Worm (Caenorhabditis elegans) whole organism, L2 larva: ENCODE measurements around the gene sek-1.

Experiments used
- C34F6.9 ChIP-seq: fragments of 150-350 bp; optimal IDR thresholded peaks from 2 replicates; lab custom pipeline; 2014; ENCODE audit warnings: missing biosample characterization, missing genetic modification characterization
- F13H6.1 ChIP-seq: sonication (generic microtip); optimal IDR thresholded peaks from 2 replicates; lab custom pipeline; 2016; ENCODE audit warnings: missing genetic modification characterization, missing compliant biosample characterization
- R02D3.7 ChIP-seq: fragments of 150-350 bp; optimal IDR thresholded peaks from 2 replicates; lab custom pipeline; 2014; ENCODE audit warnings: missing biosample characterization, missing genetic modification characterization
- Y55F3AM.14 ChIP-seq: fragments of 200-800 bp; sonication (Bioruptor generic); optimal IDR thresholded peaks from 2 replicates; lab custom pipeline; 2018; ENCODE audit warnings: mild to moderate bottlenecking, missing genetic modification characterization, missing compliant biosample characterization
- ZK546.5 ChIP-seq: sonication (generic microtip); optimal IDR thresholded peaks from 2 replicates; lab custom pipeline; 2017; ENCODE audit warnings: missing biosample characterization, missing genetic modification characterization
- alr-1 ChIP-seq: fragments of 150-350 bp; optimal IDR thresholded peaks from 2 replicates; lab custom pipeline; 2014; ENCODE audit warnings: missing biosample characterization, missing genetic modification characterization
- aly-2 ChIP-seq: fragments of 150-350 bp; optimal IDR thresholded peaks from 2 replicates; lab custom pipeline; 2014; ENCODE audit warnings: missing biosample characterization, missing genetic modification characterization
- ama-1 ChIP-seq: fragments of 150-350 bp; optimal IDR thresholded peaks from 2 replicates; lab custom pipeline; 2018; ENCODE audit warnings: inconsistent platforms
- blmp-1 ChIP-seq: sonication (generic microtip); optimal IDR thresholded peaks from 2 replicates; lab custom pipeline; 2017; ENCODE audit warnings: missing genetic modification characterization, mild to moderate bottlenecking, missing compliant biosample characterization, antibody characterized with exemption, moderate library complexity; ENCODE audit not compliant: insufficient read depth
- ceh-16 ChIP-seq: fragments of 150-350 bp; optimal IDR thresholded peaks from 2 replicates; lab custom pipeline; 2014; ENCODE audit warnings: missing biosample characterization, missing genetic modification characterization
- ceh-82 ChIP-seq: fragments of 150-350 bp; optimal IDR thresholded peaks from 2 replicates; lab custom pipeline; 2014; ENCODE audit warnings: missing biosample characterization, missing genetic modification characterization
- crh-2 ChIP-seq: sonication (generic microtip); optimal IDR thresholded peaks from 2 replicates; lab custom pipeline; 2017; ENCODE audit warnings: missing biosample characterization, missing genetic modification characterization
- dmd-4 ChIP-seq: sonication (generic microtip); optimal IDR thresholded peaks from 2 replicates; lab custom pipeline; 2017; ENCODE audit warnings: missing biosample characterization, missing genetic modification characterization
- egl-27 ChIP-seq: sonication (generic microtip); optimal IDR thresholded peaks from 3 replicates; lab custom pipeline; 2017; ENCODE audit warnings: missing biosample characterization, missing genetic modification reagents, missing genetic modification characterization
- elt-1 ChIP-seq: fragments of 150-350 bp; optimal IDR thresholded peaks from 2 replicates; lab custom pipeline; 2014; ENCODE audit warnings: missing biosample characterization, missing genetic modification characterization
- elt-3 ChIP-seq: sonication (generic microtip); optimal IDR thresholded peaks from 2 replicates; lab custom pipeline; 2017; ENCODE audit warnings: missing biosample characterization, missing genetic modification characterization
- gmeb-1 ChIP-seq: fragments of 150-350 bp; optimal IDR thresholded peaks from 2 replicates; lab custom pipeline; 2014; ENCODE audit warnings: missing biosample characterization, missing genetic modification characterization
- lin-11 ChIP-seq: fragments of 150-350 bp; sonication (generic microtip); optimal IDR thresholded peaks from 2 replicates; lab custom pipeline; 2014; ENCODE audit warnings: missing biosample characterization, missing genetic modification characterization, inconsistent platforms, mixed read lengths
- lin-13 ChIP-seq: fragments of 150-350 bp; optimal IDR thresholded peaks from 2 replicates; lab custom pipeline; 2014; ENCODE audit warnings: missing biosample characterization, missing genetic modification reagents, missing genetic modification characterization
- lin-39 ChIP-seq: fragments of 150-350 bp; optimal IDR thresholded peaks from 2 replicates; lab custom pipeline; 2014; ENCODE audit warnings: missing biosample characterization, missing genetic modification reagents, missing genetic modification characterization
- lsy-2 ChIP-seq, 2 experiments: fragments of 150-350 bp in 1 of 2; sonication (generic microtip) in 1 of 2; optimal IDR thresholded peaks; 2 replicates each; lab custom pipeline; 2014 to 2017; ENCODE audit warnings: missing biosample characterization in 2 of 2, missing genetic modification characterization in 2 of 2
- mab-5 ChIP-seq: fragments of 150-350 bp; optimal IDR thresholded peaks from 2 replicates; lab custom pipeline; 2014; ENCODE audit warnings: missing biosample characterization, missing genetic modification characterization
- mbf-1 ChIP-seq: sonication (generic microtip); optimal IDR thresholded peaks from 2 replicates; lab custom pipeline; 2017; ENCODE audit warnings: missing biosample characterization, missing genetic modification characterization
- mdl-1 ChIP-seq, 2 experiments: fragments of 150-350 bp in 1 of 2; sonication (generic microtip) in 1 of 2; optimal IDR thresholded peaks; 2 replicates each; lab custom pipeline; 2017; ENCODE audit warnings: missing biosample characterization in 2 of 2, missing genetic modification characterization in 2 of 2
- nhr-10 ChIP-seq: sonication (generic microtip); optimal IDR thresholded peaks from 2 replicates; lab custom pipeline; 2017; ENCODE audit warnings: missing biosample characterization, missing genetic modification characterization
- nhr-11 ChIP-seq: fragments of 150-350 bp; optimal IDR thresholded peaks from 2 replicates; lab custom pipeline; 2014; ENCODE audit warnings: missing biosample characterization, missing genetic modification characterization
- nhr-12 ChIP-seq: fragments of 150-350 bp; optimal IDR thresholded peaks from 2 replicates; lab custom pipeline; 2014; ENCODE audit warnings: missing biosample characterization, missing genetic modification characterization
- nhr-129 ChIP-seq: fragments of 150-350 bp; optimal IDR thresholded peaks from 2 replicates; lab custom pipeline; 2014; ENCODE audit warnings: missing biosample characterization, missing genetic modification characterization
- nhr-21 ChIP-seq: fragments of 150-350 bp; optimal IDR thresholded peaks from 2 replicates; lab custom pipeline; 2014; ENCODE audit warnings: missing biosample characterization, missing genetic modification characterization
- nhr-23 ChIP-seq: fragments of 150-350 bp; optimal IDR thresholded peaks from 2 replicates; lab custom pipeline; 2014; ENCODE audit warnings: missing biosample characterization, missing genetic modification reagents, missing genetic modification characterization
- nhr-237 ChIP-seq: fragments of 150-350 bp; optimal IDR thresholded peaks from 2 replicates; lab custom pipeline; 2014; ENCODE audit warnings: missing biosample characterization, missing genetic modification characterization
- nhr-25 ChIP-seq: fragments of 150-350 bp; sonication (generic microtip); optimal IDR thresholded peaks from 3 replicates; lab custom pipeline; 2014; ENCODE audit warnings: missing biosample characterization, missing genetic modification characterization
- nhr-6 ChIP-seq: fragments of 150-350 bp; optimal IDR thresholded peaks from 2 replicates; lab custom pipeline; 2014; ENCODE audit warnings: missing biosample characterization, missing genetic modification characterization
- nhr-77 ChIP-seq: fragments of 150-350 bp; optimal IDR thresholded peaks from 2 replicates; lab custom pipeline; 2014; ENCODE audit warnings: missing biosample characterization, missing genetic modification characterization
- peb-1 ChIP-seq: fragments of 150-350 bp; optimal IDR thresholded peaks from 2 replicates; lab custom pipeline; 2014; ENCODE audit warnings: missing biosample characterization, missing genetic modification characterization
- skn-1 ChIP-seq: sonication (generic microtip); optimal IDR thresholded peaks from 2 replicates; lab custom pipeline; 2017; ENCODE audit warnings: missing biosample characterization, missing genetic modification characterization
- sma-3 ChIP-seq: sonication (generic microtip); optimal IDR thresholded peaks from 2 replicates; lab custom pipeline; 2016; ENCODE audit warnings: missing genetic modification reagents, missing genetic modification characterization, missing compliant biosample characterization
- sma-9 ChIP-seq, 2 experiments: fragments of 150-350 bp in 1 of 2; sonication (generic microtip) in 1 of 2; optimal IDR thresholded peaks; 2 replicates each; lab custom pipeline; 2014 to 2016; ENCODE audit warnings: missing genetic modification characterization in 2 of 2, mild to moderate bottlenecking in 1 of 2, missing biosample characterization in 1 of 2, missing compliant biosample characterization in 1 of 2, missing genetic modification reagents in 1 of 2, moderate library complexity in 1 of 2
- snpc-4 ChIP-seq: fragments of 150-350 bp; optimal IDR thresholded peaks from 2 replicates; lab custom pipeline; 2014; ENCODE audit warnings: missing biosample characterization, missing genetic modification characterization
- unc-55 ChIP-seq: fragments of 150-350 bp; sonication (generic microtip); optimal IDR thresholded peaks from 3 replicates; lab custom pipeline; 2014; ENCODE audit warnings: missing biosample characterization, missing genetic modification reagents, missing genetic modification characterization
- unc-62 ChIP-seq: fragments of 150-350 bp; optimal IDR thresholded peaks from 2 replicates; lab custom pipeline; 2014; ENCODE audit warnings: missing biosample characterization, missing genetic modification reagents, missing genetic modification characterization
- zag-1 ChIP-seq: fragments of 150-350 bp; optimal IDR thresholded peaks from 2 replicates; lab custom pipeline; 2014; ENCODE audit warnings: missing biosample characterization, missing genetic modification characterization
- ztf-1 ChIP-seq: fragments of 200-800 bp; sonication (Bioruptor generic); conservative IDR thresholded peaks from 2 replicates; pipeline ENCODE4 v1.3.6; 2022; ENCODE audit warnings: missing genetic modification characterization, missing compliant biosample characterization
- ztf-11 ChIP-seq: sonication (generic microtip); optimal IDR thresholded peaks from 2 replicates; lab custom pipeline; 2017; ENCODE audit warnings: missing biosample characterization, missing genetic modification characterization
- ztf-4 ChIP-seq: fragments of 150-350 bp; optimal IDR thresholded peaks from 2 replicates; lab custom pipeline; 2014; ENCODE audit warnings: missing biosample characterization, missing genetic modification characterization

sek-1 gene

DNA sequence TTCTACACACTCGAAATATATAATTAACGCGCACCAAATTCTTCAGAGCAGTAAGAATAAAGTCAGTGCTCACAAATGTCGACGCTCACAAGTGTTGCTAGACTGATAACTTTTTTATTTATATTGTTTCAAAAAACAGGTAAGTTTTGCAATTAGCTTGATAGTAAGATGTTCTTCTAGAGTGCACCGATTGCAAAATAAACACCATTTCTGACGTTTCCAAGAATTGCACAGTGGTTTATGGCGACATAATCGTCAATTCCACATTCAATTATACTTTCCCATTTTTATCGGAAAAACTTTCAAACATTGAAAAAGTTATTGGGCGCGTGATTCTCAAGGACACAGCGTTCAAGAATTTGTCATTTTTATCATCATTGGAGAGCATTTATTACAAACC, 16.2 kb upstream of the sek-1 start:
- no peak for TF ChIP-seq ceh-82 (tag; lab: Kevin White, UChicago)
- TF ChIP-seq nhr-77 = no peak
- TF ChIP-seq alr-1 (tag; lab: Kevin White, UChicago) = no peak
- TF ChIP-seq mbf-1 (tag; lab: Kevin White, UChicago) = no peak
- no peak for TF ChIP-seq zag-1
- TF ChIP-seq crh-2 (tag; lab: Kevin White, UChicago) = no peak
- TF ChIP-seq elt-1 (tag; lab: Kevin White, UChicago) = no peak
- TF ChIP-seq nhr-12 = no peak
- TF ChIP-seq Y55F3AM.14 (GFP tag; lab: Kevin White, UChicago) = no peak
- no peak for TF ChIP-seq nhr-129 (tag; lab: Kevin White, UChicago)
- TF ChIP-seq mab-5 (tag; lab: Kevin White, UChicago) = no peak
- TF ChIP-seq ZK546.5 (tag; lab: Kevin White, UChicago) = no peak
- no peak for TF ChIP-seq nhr-23 (tag; lab: Kevin White, UChicago)

DNA sequence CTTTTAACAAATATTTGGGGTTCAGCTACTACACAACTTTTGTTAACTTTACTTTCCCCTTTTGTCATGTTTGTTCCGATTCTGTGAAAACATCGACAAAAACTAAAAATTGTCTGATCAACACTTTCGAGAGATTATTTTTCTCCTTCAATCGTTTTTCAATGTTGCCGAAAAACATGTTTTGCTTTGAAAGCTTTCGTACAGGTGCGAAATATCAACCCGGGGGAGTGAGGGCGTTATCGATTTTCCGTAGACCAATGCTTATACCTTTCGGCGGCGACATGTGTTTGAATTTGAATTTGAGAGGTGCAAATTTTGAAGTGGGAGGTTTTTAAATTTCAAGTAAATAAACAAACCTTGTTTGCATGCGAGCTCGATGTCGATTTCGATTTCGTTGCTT, 8.1 kb upstream of the sek-1 start:
- TF ChIP-seq blmp-1 (tag; lab: Kevin White, UChicago) (no peak), ama-1 (no peak), dmd-4 (tag; lab: Kevin White, UChicago) (no peak), nhr-21 (tag; lab: Kevin White, UChicago) (no peak), nhr-25 (tag; lab: Kevin White, UChicago) (no peak), mab-5 (tag; lab: Kevin White, UChicago) (no peak), sma-3 (GFP tag; lab: Kevin White, UChicago) (no peak), crh-2 (tag; lab: Kevin White, UChicago) (no peak), ZK546.5 (tag; lab: Kevin White, UChicago) (no peak), elt-1 (tag; lab: Kevin White, UChicago) (no peak), egl-27 (no peak), nhr-12 (no peak), R02D3.7 (tag; lab: Kevin White, UChicago) (no peak)

ce11 chrX:7809352-7810196, 7.0 kb upstream of the sek-1 start:
- TF ChIP-seq ceh-16 (tag; lab: Kevin White, UChicago) = peak; percentile 32
- TF ChIP-seq nhr-77 = no peak
- TF ChIP-seq nhr-10 (tag; lab: Kevin White, UChicago) = no peak
- TF ChIP-seq lsy-2 (tag; optimal IDR thresholded peaks at IDR 0.05; lab: Kevin White, UChicago) = peak; percentile 15 to 66
- TF ChIP-seq aly-2 = no peak
- no peak for TF ChIP-seq lin-11 (tag; lab: Kevin White, UChicago)
- peak; percentile 76 for TF ChIP-seq crh-2 (tag; lab: Kevin White, UChicago)
- TF ChIP-seq gmeb-1 (tag; lab: Kevin White, UChicago) = no peak
- no peak for TF ChIP-seq lin-39 (tag; lab: Kevin White, UChicago)
- TF ChIP-seq zag-1 = peak; percentile 35
- no peak for TF ChIP-seq nhr-11 (tag; lab: Kevin White, UChicago)
- peak; percentile 79 for TF ChIP-seq C34F6.9 (tag; lab: Kevin White, UChicago)
- TF ChIP-seq ztf-1 (GFP tag; lab: Robert Waterston, UW) = no peak
- no peak for TF ChIP-seq skn-1 (tag; lab: Kevin White, UChicago)
- TF ChIP-seq dmd-4 (tag; lab: Kevin White, UChicago) = no peak
- peak; percentile 70 for TF ChIP-seq nhr-6 (tag; lab: Kevin White, UChicago)
- TF ChIP-seq nhr-129 (tag; lab: Kevin White, UChicago) = peak; percentile 92
- peak; percentile 22 for TF ChIP-seq unc-55 (GFP tag; lab: Kevin White, UChicago)
- no peak for TF ChIP-seq elt-1 (tag; lab: Kevin White, UChicago)
- TF ChIP-seq F13H6.1 (tag; lab: Kevin White, UChicago) = peak; percentile 75
- no peak for TF ChIP-seq Y55F3AM.14 (GFP tag; lab: Kevin White, UChicago)
- no peak for TF ChIP-seq alr-1 (tag; lab: Kevin White, UChicago)
- peak in 1 of 2 experiments; percentile 23 for TF ChIP-seq mdl-1 (tag; optimal IDR thresholded peaks at IDR 0.05; lab: Kevin White, UChicago)
- TF ChIP-seq egl-27 = peak; percentile 12
- TF ChIP-seq sma-3 (GFP tag; lab: Kevin White, UChicago) = peak; percentile 2
- TF ChIP-seq lin-13 (GFP tag; lab: Kevin White, UChicago) = no peak
- TF ChIP-seq unc-62 (GFP tag; lab: Kevin White, UChicago) = no peak
- peak; percentile 42 for TF ChIP-seq ztf-4 (tag; lab: Kevin White, UChicago)
- peak; percentile 59 for TF ChIP-seq blmp-1 (tag; lab: Kevin White, UChicago)
- peak; percentile 48 for TF ChIP-seq sma-9 (GFP tag; optimal IDR thresholded peaks at IDR 0.05; lab: Kevin White, UChicago)
- no peak for TF ChIP-seq sma-9 (tag; optimal IDR thresholded peaks at IDR 0.05; lab: Kevin White, UChicago)
- no peak for TF ChIP-seq nhr-237
- no peak for TF ChIP-seq mab-5 (tag; lab: Kevin White, UChicago)
- no peak for TF ChIP-seq peb-1 (tag; lab: Kevin White, UChicago)
- TF ChIP-seq ztf-11 (tag; lab: Kevin White, UChicago) = no peak
- no peak for TF ChIP-seq snpc-4
- no peak for TF ChIP-seq nhr-12
- no peak for TF ChIP-seq ceh-82 (tag; lab: Kevin White, UChicago)
- peak; percentile 64 for TF ChIP-seq nhr-25 (tag; lab: Kevin White, UChicago)
- TF ChIP-seq nhr-21 (tag; lab: Kevin White, UChicago) = no peak
- no peak for TF ChIP-seq R02D3.7 (tag; lab: Kevin White, UChicago)
- no peak for TF ChIP-seq elt-3 (tag; lab: Kevin White, UChicago)
- no peak for TF ChIP-seq ZK546.5 (tag; lab: Kevin White, UChicago)
